Fruit fly (Drosophila melanogaster) S2 (cell line): Measurements from ENCODE around the gene ems.

ENCODE experiments used
- CG8478 ChIP-seq: fragments of >200 bp; optimal IDR thresholded peaks from 2 replicates; lab custom pipeline; 2018
- CTCF ChIP-seq, 2 experiments: fragments of >200 bp; optimal IDR thresholded peaks; 2 replicates each; lab custom pipeline; 2018

dm6 chr3R:13911314-13911713, 9.7 kb downstream of the ems start:
- no peak for TF ChIP-seq CTCF (optimal IDR thresholded peaks at IDR 0.05; lab: Kevin White, UChicago)
- no peak for TF ChIP-seq CG8478 (lab: Kevin White, UChicago)
